Fruit fly (Drosophila melanogaster) S2 (cell line): ENCODE measurements around the gene CG3294.

ENCODE experiments used
- CG8478 ChIP-seq: fragments of >200 bp; optimal IDR thresholded peaks from 2 replicates; lab custom pipeline; 2018
- CTCF ChIP-seq, 2 experiments: fragments of >200 bp; optimal IDR thresholded peaks; 2 replicates each; lab custom pipeline; 2018

- TF ChIP-seq CTCF (optimal IDR thresholded peaks at IDR 0.05; lab: Kevin White, UChicago): no peak
- no peak for TF ChIP-seq CG8478 (lab: Kevin White, UChicago)
Observed at dm6 chr2L:4830490-4830889, 36.1 kb downstream of the CG3294 start, which contains the start of gene Fnta.
